Fruit fly (Drosophila melanogaster) whole organism, embryonic: ENCODE data around the gene ND-30.
A peak's percentile ranks its signal among the peaks of the same experiment; 100 is the strongest.

ENCODE experiments used
- Awh ChIP-seq: fragments of 200-800 bp; sonication (Bioruptor generic); IDR thresholded peaks from 2 replicates; pipeline ENCODE4, ENCODE4 v1.3.6; 2022; ENCODE audit warnings: missing biosample characterization, missing genetic modification characterization
- Bdp1 ChIP-seq: fragments of 200-800 bp; sonication (Bioruptor generic); optimal IDR thresholded peaks from 3 replicates; lab custom pipeline; 2016; ENCODE audit warnings: missing biosample characterization, missing genetic modification characterization
- CG10321 ChIP-seq: fragments of 200-800 bp; sonication (Bioruptor generic); IDR thresholded peaks from 2 replicates; pipeline ENCODE4 v1.3.6; 2022; ENCODE audit warnings: missing biosample characterization, missing genetic modification characterization
- CG15073 ChIP-seq: fragments of 200-800 bp; sonication (Bioruptor generic); optimal IDR thresholded peaks from 2 replicates; lab custom pipeline; 2016; ENCODE audit warnings: missing biosample characterization, missing genetic modification characterization
- CG15479 ChIP-seq: fragments of 200-800 bp; sonication (Bioruptor generic); optimal IDR thresholded peaks from 3 replicates; lab custom pipeline; 2019; ENCODE audit warnings: missing biosample characterization, mild to moderate bottlenecking, missing genetic modification characterization, moderate library complexity
- CG15696 ChIP-seq: fragments of 200-800 bp; sonication (Bioruptor generic); optimal IDR thresholded peaks from 2 replicates; lab custom pipeline; 2019; ENCODE audit warnings: missing biosample characterization, mild to moderate bottlenecking, missing genetic modification characterization, moderate library complexity
- CG1647 ChIP-seq: fragments of 200-800 bp; sonication (Bioruptor generic); optimal IDR thresholded peaks from 3 replicates; lab custom pipeline; 2016; ENCODE audit warnings: missing biosample characterization, missing genetic modification characterization
- CG16815 ChIP-seq: fragments of 200-800 bp; sonication (Bioruptor generic); optimal IDR thresholded peaks from 3 replicates; lab custom pipeline; 2017; ENCODE audit warnings: missing biosample characterization, mild to moderate bottlenecking, missing genetic modification characterization
- CG18011 ChIP-seq: fragments of 200-800 bp; sonication (Bioruptor generic); optimal IDR thresholded peaks from 2 replicates; lab custom pipeline; 2017; ENCODE audit warnings: missing biosample characterization, missing genetic modification characterization, mild to moderate bottlenecking, moderate library complexity, missing genotype
- CG18262 ChIP-seq: fragments of 200-800 bp; optimal IDR thresholded peaks from 3 replicates; lab custom pipeline; 2019; ENCODE audit warnings: missing biosample characterization, mild to moderate bottlenecking, missing genetic modification characterization, moderate library complexity
- CG2120 ChIP-seq: fragments of 200-800 bp; sonication (Bioruptor generic); optimal IDR thresholded peaks from 3 replicates; lab custom pipeline; 2016; ENCODE audit warnings: missing biosample characterization, missing genetic modification characterization
- CG2129 ChIP-seq: fragments of 200-800 bp; sonication (Bioruptor generic); IDR thresholded peaks from 2 replicates; pipeline ENCODE4 v1.3.6; 2022; ENCODE audit warnings: missing biosample characterization, missing genetic modification characterization; ENCODE audit not compliant: partially characterized antibody
- CG2889 ChIP-seq: fragments of 200-800 bp; sonication (Bioruptor generic); IDR thresholded peaks from 3 replicates; pipeline ENCODE4 v1.3.6; 2022; ENCODE audit warnings: missing biosample characterization, missing genetic modification characterization
- CG34376 ChIP-seq: fragments of 200-800 bp; sonication (Bioruptor generic); optimal IDR thresholded peaks from 2 replicates; lab custom pipeline; 2018; ENCODE audit warnings: missing biosample characterization, mild to moderate bottlenecking, missing genetic modification characterization
- CG4282 ChIP-seq: fragments of 200-800 bp; sonication (Bioruptor generic); optimal IDR thresholded peaks from 2 replicates; lab custom pipeline; 2016; ENCODE audit warnings: missing biosample characterization, missing genetic modification characterization
- CG4360 ChIP-seq: fragments of 200-800 bp; sonication (Bioruptor generic); IDR thresholded peaks from 2 replicates; pipeline ENCODE4 v1.3.6; 2022; ENCODE audit warnings: missing biosample characterization, missing genetic modification characterization
- CG4424 ChIP-seq: fragments of 200-800 bp; sonication (Bioruptor generic); optimal IDR thresholded peaks from 3 replicates; lab custom pipeline; 2016; ENCODE audit warnings: missing biosample characterization, missing genetic modification characterization
- CG7357 ChIP-seq: fragments of 200-800 bp; sonication (Bioruptor generic); IDR thresholded peaks from 3 replicates; pipeline ENCODE4 v1.3.6; 2022; ENCODE audit warnings: missing biosample characterization, missing genetic modification characterization
- CG9817 ChIP-seq: fragments of 200-800 bp; sonication (Bioruptor generic); optimal IDR thresholded peaks from 2 replicates; lab custom pipeline; 2018; ENCODE audit warnings: missing biosample characterization, mild to moderate bottlenecking, missing genetic modification characterization, moderate library complexity
- D ChIP-seq, 2 experiments: fragments of 200-800 bp in 1 of 2; fragments of >200 bp in 1 of 2; sonication (Bioruptor generic) in 1 of 2; optimal IDR thresholded peaks; 2 replicates in 1 of 2; 3 replicates in 1 of 2; lab custom pipeline; 2017; ENCODE audit warnings: mild to moderate bottlenecking in 1 of 2, missing biosample characterization in 1 of 2, missing genetic modification characterization in 1 of 2, missing genetic modification reagents in 1 of 2
- Dad ChIP-seq: fragments of 200-800 bp; sonication (Bioruptor generic); optimal IDR thresholded peaks from 3 replicates; lab custom pipeline; 2016; ENCODE audit warnings: missing biosample characterization, missing genetic modification characterization
- Ets65A ChIP-seq: fragments of 200-800 bp; sonication (Bioruptor generic); peaks from one replicate; lab custom pipeline; 2016; ENCODE audit warnings: missing biosample characterization, missing genetic modification characterization
- H15 ChIP-seq: fragments of 200-800 bp; sonication (Bioruptor generic); IDR thresholded peaks from 3 replicates; pipeline ENCODE4 v1.3.6; 2022; ENCODE audit warnings: missing biosample characterization, missing genetic modification characterization
- HmgD ChIP-seq: fragments of 200-800 bp; sonication (Bioruptor generic); optimal IDR thresholded peaks from 3 replicates; lab custom pipeline; 2016; ENCODE audit warnings: missing biosample characterization, missing genetic modification characterization
- Meics ChIP-seq: fragments of 200-800 bp; sonication (Bioruptor generic); optimal IDR thresholded peaks from 2 replicates; lab custom pipeline; 2017; ENCODE audit warnings: missing biosample characterization, mild to moderate bottlenecking, missing genetic modification characterization
- Nf-YB ChIP-seq: fragments of 200-800 bp; sonication (Bioruptor generic); optimal IDR thresholded peaks from 3 replicates; lab custom pipeline; 2019; ENCODE audit warnings: missing biosample characterization, mild to moderate bottlenecking, missing genetic modification characterization, moderate library complexity
- Xrp1 ChIP-seq: fragments of 200-800 bp; sonication (Bioruptor generic); IDR thresholded peaks from 2 replicates; pipeline ENCODE4 v1.3.6; 2022; ENCODE audit warnings: missing biosample characterization, missing genetic modification characterization
- bigmax ChIP-seq: fragments of 200-800 bp; sonication (Bioruptor generic); optimal IDR thresholded peaks from 2 replicates; lab custom pipeline; 2018; ENCODE audit warnings: missing biosample characterization, mild to moderate bottlenecking, missing genetic modification characterization
- bowl ChIP-seq: fragments of 200-800 bp; sonication (Bioruptor generic); IDR thresholded peaks from 2 replicates; pipeline ENCODE4 v1.3.6; 2022; ENCODE audit warnings: missing biosample characterization, missing genetic modification characterization
- br ChIP-seq: fragments of >200 bp; optimal IDR thresholded peaks from 2 replicates; lab custom pipeline; 2017
- chinmo ChIP-seq: fragments of 200-800 bp; sonication (Bioruptor generic); IDR thresholded peaks from 4 replicates; pipeline ENCODE4 v1.3.6; 2022; ENCODE audit warnings: missing biosample characterization, missing genetic modification characterization; ENCODE audit not compliant: partially characterized antibody
- dpn ChIP-seq, 2 experiments: fragments of 200-800 bp; sonication (Bioruptor generic); optimal IDR thresholded peaks; 3 replicates each; lab custom pipeline; 2016; ENCODE audit warnings: missing biosample characterization in 2 of 2, missing genetic modification characterization in 2 of 2
- emc ChIP-seq: fragments of 200-800 bp; sonication (Bioruptor generic); optimal IDR thresholded peaks from 2 replicates; lab custom pipeline; 2016; ENCODE audit warnings: missing biosample characterization, missing genetic modification characterization
- fd96Cb ChIP-seq: fragments of 200-800 bp; sonication (Bioruptor generic); optimal IDR thresholded peaks from 2 replicates; lab custom pipeline; 2018; ENCODE audit warnings: missing biosample characterization, mild to moderate bottlenecking, missing genetic modification characterization, moderate library complexity
- gcm2 ChIP-seq: fragments of 200-800 bp; sonication (Bioruptor generic); optimal IDR thresholded peaks from 2 replicates; lab custom pipeline; 2016; ENCODE audit warnings: missing biosample characterization, missing genetic modification characterization
- h ChIP-seq: fragments of >200 bp; optimal IDR thresholded peaks from 2 replicates; lab custom pipeline; 2017
- jigr1 ChIP-seq: fragments of 200-800 bp; sonication (Bioruptor generic); IDR thresholded peaks from 3 replicates; pipeline ENCODE4 v1.3.6; 2022; ENCODE audit warnings: missing biosample characterization, missing genetic modification characterization
- mam ChIP-seq: fragments of 200-800 bp; sonication (Bioruptor generic); optimal IDR thresholded peaks from 3 replicates; lab custom pipeline; 2016; ENCODE audit warnings: missing biosample characterization, missing genetic modification characterization
- mirr ChIP-seq: fragments of 200-800 bp; sonication (Bioruptor generic); optimal IDR thresholded peaks from 3 replicates; lab custom pipeline; 2018; ENCODE audit warnings: missing biosample characterization, mild to moderate bottlenecking, missing genetic modification characterization
- nerfin-1 ChIP-seq: fragments of 200-800 bp; sonication (Bioruptor generic); optimal IDR thresholded peaks from 3 replicates; lab custom pipeline; 2019; ENCODE audit warnings: missing biosample characterization, mild to moderate bottlenecking, missing genetic modification characterization, moderate library complexity
- pita ChIP-seq: fragments of 200-800 bp; sonication (Bioruptor generic); optimal IDR thresholded peaks from 2 replicates; lab custom pipeline; 2017; ENCODE audit warnings: missing biosample characterization, mild to moderate bottlenecking, missing genetic modification characterization
- pnt ChIP-seq: fragments of 200-800 bp; sonication (Bioruptor generic); optimal IDR thresholded peaks from 3 replicates; lab custom pipeline; 2016; ENCODE audit warnings: missing biosample characterization, missing genetic modification characterization
- salm ChIP-seq: fragments of 200-800 bp; sonication (Bioruptor generic); optimal IDR thresholded peaks from 2 replicates; lab custom pipeline; 2018; ENCODE audit warnings: missing biosample characterization, mild to moderate bottlenecking, missing genetic modification characterization
- scrt ChIP-seq: fragments of 200-800 bp; sonication (Bioruptor generic); optimal IDR thresholded peaks from 2 replicates; lab custom pipeline; 2018; ENCODE audit warnings: missing biosample characterization, mild to moderate bottlenecking, missing genetic modification characterization, moderate library complexity
- sna ChIP-seq: fragments of 200-800 bp; sonication (Bioruptor generic); IDR thresholded peaks from 2 replicates; pipeline ENCODE4 v1.3.6; 2022; ENCODE audit warnings: missing biosample characterization, missing genetic modification characterization; ENCODE audit not compliant: partially characterized antibody
- sr ChIP-seq: fragments of 200-800 bp; sonication (Bioruptor generic); IDR thresholded peaks from 3 replicates; pipeline ENCODE4 v1.3.6; 2022; ENCODE audit warnings: missing biosample characterization, missing genetic modification characterization
- tin ChIP-seq: fragments of 200-800 bp; sonication (Bioruptor generic); optimal IDR thresholded peaks from 3 replicates; lab custom pipeline; 2016; ENCODE audit warnings: missing biosample characterization, missing genetic modification characterization
- unpg ChIP-seq: fragments of 200-800 bp; sonication (Bioruptor generic); optimal IDR thresholded peaks from 3 replicates; lab custom pipeline; 2018; ENCODE audit warnings: missing biosample characterization, mild to moderate bottlenecking, missing genetic modification characterization, moderate library complexity
- usp ChIP-seq: fragments of >200 bp; optimal IDR thresholded peaks from 2 replicates; lab custom pipeline; 2017; ENCODE audit warnings: missing biosample characterization, missing genetic modification characterization
- yki ChIP-seq: fragments of >200 bp; optimal IDR thresholded peaks from 3 replicates; lab custom pipeline; 2018

The ND-30 gene

DNA sequence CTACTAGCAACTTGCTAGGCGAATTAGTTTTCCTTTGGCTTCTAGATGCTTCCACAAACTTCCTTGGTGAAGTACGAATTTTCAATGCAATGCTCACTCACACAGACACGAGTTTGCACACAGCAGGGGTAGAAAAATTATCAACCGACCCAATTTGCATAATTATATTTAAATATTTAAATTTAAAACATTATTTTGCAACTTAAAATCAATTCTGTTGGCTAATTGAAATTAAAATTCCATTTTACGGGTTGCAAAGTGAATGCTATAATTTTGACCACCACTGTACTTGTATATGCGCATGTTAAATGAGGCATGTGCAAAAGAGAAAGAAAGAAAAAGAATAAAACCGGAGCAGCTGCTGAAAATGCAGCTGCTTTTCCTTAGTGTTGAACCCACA lies 34.7 kb upstream of the ND-30 start (continued):
- peak; percentile 45 for TF ChIP-seq mirr (GFP tag; lab: Kevin White, UChicago)
- TF ChIP-seq mam (GFP tag; lab: Kevin White, UChicago): peak; percentile 57

- peak; percentile 95 for TF ChIP-seq Dad (GFP tag; lab: Kevin White, UChicago)
- peak; percentile 92 for TF ChIP-seq Awh (GFP tag; lab: Robert Waterston, UW)
- no peak for TF ChIP-seq sna (GFP tag; lab: Robert Waterston, UW)
- TF ChIP-seq nerfin-1 (tag; lab: Kevin White, UChicago): peak; percentile 94
- TF ChIP-seq Meics: peak; percentile 99
- TF ChIP-seq HmgD (GFP tag; lab: Kevin White, UChicago): peak; percentile 70
- peak; percentile 81; the same call in 1 of the 2 replicates for TF ChIP-seq bowl (GFP tag; lab: Robert Waterston, UW)
- no peak for TF ChIP-seq jigr1 (GFP tag; lab: Robert Waterston, UW)
- peak; percentile 79 for TF ChIP-seq CG16815 (GFP tag; lab: Kevin White, UChicago)
- peak; percentile 90 for TF ChIP-seq CG18011 (GFP tag; lab: Kevin White, UChicago)
- peak; percentile 90 for TF ChIP-seq emc
- TF ChIP-seq CG18262 (tag; lab: Kevin White, UChicago): peak; percentile 83
- TF ChIP-seq CG7357 (GFP tag; lab: Robert Waterston, UW): peak; percentile 61; the same call in 2 of the 3 replicates
- peak; percentile 96 for TF ChIP-seq sr (GFP tag; lab: Robert Waterston, UW)
- TF ChIP-seq CG1647 (GFP tag; lab: Kevin White, UChicago): peak; percentile 93
- peak; percentile 81 for TF ChIP-seq Nf-YB (GFP tag; lab: Kevin White, UChicago)
- peak; percentile 77 for TF ChIP-seq CG10321 (GFP tag; lab: Robert Waterston, UW)
- TF ChIP-seq chinmo (GFP tag; lab: Robert Waterston, UW): peak; percentile 84; the same call in 3 of the 4 replicates
- TF ChIP-seq CG4424 (GFP tag; lab: Kevin White, UChicago): peak; percentile 91
- TF ChIP-seq H15: peak; percentile 92
- TF ChIP-seq scrt (GFP tag; lab: Kevin White, UChicago): peak; percentile 98
- peak; percentile 53 for TF ChIP-seq CG15479 (GFP tag; lab: Kevin White, UChicago)
- peak; percentile 88 for TF ChIP-seq CG9817
- TF ChIP-seq tin (GFP tag; lab: Kevin White, UChicago): peak; percentile 88
- peak; percentile 71 for TF ChIP-seq Xrp1 (GFP tag; lab: Robert Waterston, UW)
- TF ChIP-seq unpg (GFP tag; lab: Kevin White, UChicago): peak; percentile 94
- peak; percentile 36 for TF ChIP-seq CG15696 (tag; lab: Kevin White, UChicago)
- no peak for TF ChIP-seq br
- TF ChIP-seq pnt: peak; percentile 30
- peak; percentile 89 for TF ChIP-seq salm (tag; lab: Kevin White, UChicago)
- TF ChIP-seq gcm2: peak; percentile 92
- TF ChIP-seq CG34376 (GFP tag; lab: Kevin White, UChicago): peak; percentile 100
- peak; percentile 89 for TF ChIP-seq Bdp1
- peak; percentile 74 for TF ChIP-seq CG4360 (GFP tag; lab: Robert Waterston, UW)
- TF ChIP-seq Ets65A (GFP tag; lab: Kevin White, UChicago): peak; percentile 99
- TF ChIP-seq yki (lab: Kevin White, UChicago): no peak
- TF ChIP-seq CG2120: peak; percentile 86
- TF ChIP-seq bigmax: peak; percentile 91
- no peak for TF ChIP-seq h
- TF ChIP-seq fd96Cb (tag; lab: Kevin White, UChicago): peak; percentile 63
- TF ChIP-seq pita (GFP tag; lab: Kevin White, UChicago): peak; percentile 6
- TF ChIP-seq usp: no peak
- TF ChIP-seq CG15073 (GFP tag; lab: Kevin White, UChicago): no peak
- peak; percentile 85 for TF ChIP-seq CG4282 (GFP tag; lab: Kevin White, UChicago)
- TF ChIP-seq CG2129 (GFP tag; lab: Robert Waterston, UW): no peak
- no peak for TF ChIP-seq D (optimal IDR thresholded peaks at IDR 0.05; lab: Kevin White, UChicago)
- TF ChIP-seq D (GFP tag; optimal IDR thresholded peaks at IDR 0.05; lab: Kevin White, UChicago): peak; percentile 95
- TF ChIP-seq CG2889 (GFP tag; lab: Robert Waterston, UW): peak; percentile 81
- peak; percentile 85 to 94 for TF ChIP-seq dpn (GFP tag; optimal IDR thresholded peaks at IDR 0.05; lab: Kevin White, UChicago)
These were observed 33.5 kb upstream of the ND-30 start, which contains the start of gene Hsp83 for dm6 chr3L:3192912-3193311. Hsp83 (plus strand) TSS chr3L:3192969.
